Worm (Caenorhabditis elegans) whole organism, L4 larva: Measurements from ENCODE around the gene Y73B6BL.22.
A peak's percentile ranks its signal among the peaks of the same experiment; 100 is the strongest.

Source experiments
- D1046.2 ChIP-seq: fragments of 200-800 bp; sonication (Bioruptor generic); IDR thresholded peaks from 2 replicates; pipeline ENCODE4 v1.3.6; 2022; ENCODE audit warnings: missing genetic modification characterization, missing compliant biosample characterization
- F49E8.2 ChIP-seq: sonication (generic microtip); optimal IDR thresholded peaks from 2 replicates; lab custom pipeline; 2016; ENCODE audit warnings: missing compliant biosample characterization, mild to moderate bottlenecking, missing genetic modification characterization, borderline replicate concordance
- Y5F2A.4 ChIP-seq: fragments of 200-800 bp; sonication (Bioruptor generic); optimal IDR thresholded peaks from 2 replicates; lab custom pipeline; 2018; ENCODE audit warnings: mild to moderate bottlenecking, missing genetic modification characterization, missing compliant biosample characterization
- Y75B8A.6 ChIP-seq: fragments of 200-800 bp; sonication (Bioruptor generic); IDR thresholded peaks from 2 replicates; pipeline ENCODE4 v1.3.6; 2022; ENCODE audit warnings: missing genetic modification reagents, missing genetic modification characterization, missing compliant biosample characterization
- ZK337.2 ChIP-seq: fragments of 200-800 bp; sonication (Bioruptor generic); IDR thresholded peaks from 2 replicates; pipeline ENCODE4 v1.3.6; 2022; ENCODE audit warnings: missing genetic modification reagents, missing genetic modification characterization, missing compliant biosample characterization
- ZK546.5 ChIP-seq, 2 experiments: sonication (generic microtip); optimal IDR thresholded peaks; 2 replicates each; lab custom pipeline; 2017; ENCODE audit warnings: missing biosample characterization in 2 of 2, missing genetic modification characterization in 2 of 2
- aha-1 ChIP-seq: fragments of 150-350 bp; peaks from one replicate; lab custom pipeline; 2014; ENCODE audit warnings: missing biosample characterization, missing genetic modification characterization
- ama-1 ChIP-seq: fragments of 150-350 bp; optimal IDR thresholded peaks from 2 replicates; lab custom pipeline; 2014; ENCODE audit warnings: inconsistent platforms, mixed read lengths
- arid-1 ChIP-seq: fragments of 200-800 bp; sonication (Bioruptor generic); conservative IDR thresholded peaks from 2 replicates; pipeline ENCODE4 v1.3.6; 2022; ENCODE audit warnings: missing genetic modification reagents, missing genetic modification characterization, missing compliant biosample characterization
- attf-4 ChIP-seq: sonication (generic microtip); optimal IDR thresholded peaks from 3 replicates; lab custom pipeline; 2017; ENCODE audit warnings: missing biosample characterization, missing genetic modification characterization
- ceh-32 ChIP-seq: sonication (generic microtip); optimal IDR thresholded peaks from 2 replicates; lab custom pipeline; 2016; ENCODE audit warnings: mild to moderate bottlenecking, missing genetic modification characterization, missing compliant biosample characterization; ENCODE audit not compliant: poor library complexity
- ceh-62 ChIP-seq: sonication (generic microtip); optimal IDR thresholded peaks from 2 replicates; lab custom pipeline; 2017; ENCODE audit warnings: missing biosample characterization, missing genetic modification characterization
- daf-16 ChIP-seq, 3 experiments: sonication (generic microtip); optimal IDR thresholded peaks; 2 replicates each; lab custom pipeline; 2016 to 2017; ENCODE audit warnings: missing genetic modification characterization in 3 of 3, missing genetic modification reagents in 3 of 3, mild to moderate bottlenecking in 2 of 3, missing compliant biosample characterization in 2 of 3, missing biosample characterization in 1 of 3, moderate library complexity in 1 of 3
- daf-19 ChIP-seq: fragments of 200-800 bp; sonication (Bioruptor generic); conservative IDR thresholded peaks from 2 replicates; pipeline ENCODE4 v1.3.6; 2022; ENCODE audit warnings: missing genetic modification characterization, missing compliant biosample characterization
- dmd-8 ChIP-seq: fragments of 200-800 bp; sonication (Bioruptor generic); IDR thresholded peaks from 2 replicates; pipeline ENCODE4 v1.3.6; 2022; ENCODE audit warnings: missing genetic modification characterization, missing compliant biosample characterization
- dpl-1 ChIP-seq: fragments of 150-350 bp; optimal IDR thresholded peaks from 2 replicates; lab custom pipeline; 2014; ENCODE audit warnings: missing biosample characterization, missing genetic modification reagents, missing genetic modification characterization
- fkh-10 ChIP-seq: fragments of 150-350 bp; optimal IDR thresholded peaks from 2 replicates; lab custom pipeline; 2014; ENCODE audit warnings: missing biosample characterization, missing genetic modification reagents, missing genetic modification characterization
- gei-8 ChIP-seq: fragments of 200-800 bp; sonication (Bioruptor generic); optimal IDR thresholded peaks from 2 replicates; lab custom pipeline; 2018; ENCODE audit warnings: mild to moderate bottlenecking, missing genetic modification characterization, missing compliant biosample characterization
- hlh-11 ChIP-seq: fragments of 200-800 bp; sonication (Bioruptor generic); optimal IDR thresholded peaks from 2 replicates; lab custom pipeline; 2018; ENCODE audit warnings: mild to moderate bottlenecking, missing genetic modification characterization, missing compliant biosample characterization
- hlh-30 ChIP-seq: sonication (generic microtip); optimal IDR thresholded peaks from 2 replicates; lab custom pipeline; 2017; ENCODE audit warnings: antibody characterized with exemption, mild to moderate bottlenecking, missing genetic modification characterization, missing compliant biosample characterization; ENCODE audit not compliant: insufficient read depth
- hmg-1.1 ChIP-seq: fragments of 200-800 bp; sonication (Bioruptor generic); IDR thresholded peaks from 2 replicates; pipeline ENCODE4 v1.3.6; 2022; ENCODE audit warnings: missing genetic modification reagents, missing genetic modification characterization, missing compliant biosample characterization
- lin-13 ChIP-seq: fragments of 150-350 bp; optimal IDR thresholded peaks from 2 replicates; lab custom pipeline; 2014; ENCODE audit warnings: missing biosample characterization, missing genetic modification reagents, missing genetic modification characterization
- lin-15B ChIP-seq: fragments of 150-350 bp; sonication (generic microtip); optimal IDR thresholded peaks from 3 replicates; lab custom pipeline; 2014; ENCODE audit warnings: missing biosample characterization, missing genetic modification characterization
- lin-29 ChIP-seq: fragments of 200-800 bp; sonication (Bioruptor generic); IDR thresholded peaks from 2 replicates; pipeline ENCODE4 v1.3.6; 2022; ENCODE audit warnings: missing genetic modification reagents, missing genetic modification characterization, missing compliant biosample characterization
- lin-38 ChIP-seq: fragments of 200-800 bp; sonication (Bioruptor generic); IDR thresholded peaks from 2 replicates; pipeline ENCODE4 v1.3.6; 2022; ENCODE audit warnings: missing genetic modification reagents, missing genetic modification characterization, missing compliant biosample characterization
- lsy-2 ChIP-seq, 2 experiments: fragments of 150-350 bp in 1 of 2; sonication (generic microtip) in 1 of 2; optimal IDR thresholded peaks; 2 replicates each; lab custom pipeline; 2014 to 2017; ENCODE audit warnings: missing biosample characterization in 2 of 2, missing genetic modification characterization in 2 of 2
- mdl-1 ChIP-seq, 2 experiments: fragments of 150-350 bp in 1 of 2; sonication (generic microtip) in 1 of 2; optimal IDR thresholded peaks; 2 replicates each; lab custom pipeline; 2014 to 2017; ENCODE audit warnings: missing biosample characterization in 2 of 2, missing genetic modification characterization in 2 of 2
- mdt-29 ChIP-seq: fragments of 200-800 bp; sonication (Bioruptor generic); IDR thresholded peaks from 2 replicates; pipeline ENCODE4 v1.3.6; 2022; ENCODE audit warnings: missing genetic modification reagents, missing genetic modification characterization, missing compliant biosample characterization
- mep-1 ChIP-seq: fragments of 150-350 bp; sonication (generic microtip); optimal IDR thresholded peaks from 3 replicates; lab custom pipeline; 2014; ENCODE audit warnings: missing biosample characterization, missing genetic modification characterization
- mes-2 ChIP-seq: sonication (generic microtip); optimal IDR thresholded peaks from 2 replicates; lab custom pipeline; 2016; ENCODE audit warnings: missing genotype, mild to moderate bottlenecking, missing genetic modification characterization, missing compliant biosample characterization; ENCODE audit not compliant: poor library complexity, severe bottlenecking
- nhr-102 ChIP-seq: sonication (generic microtip); optimal IDR thresholded peaks from 2 replicates; lab custom pipeline; 2016; ENCODE audit warnings: mild to moderate bottlenecking, missing genetic modification characterization, moderate library complexity, missing compliant biosample characterization
- nhr-237 ChIP-seq: sonication (generic microtip); optimal IDR thresholded peaks from 2 replicates; lab custom pipeline; 2017; ENCODE audit warnings: missing biosample characterization, missing genetic modification characterization
- nhr-25 ChIP-seq: sonication (generic microtip); optimal IDR thresholded peaks from 2 replicates; lab custom pipeline; 2017; ENCODE audit warnings: missing genetic modification characterization, mild to moderate bottlenecking, missing compliant biosample characterization, antibody characterized with exemption, moderate library complexity, borderline replicate concordance; ENCODE audit not compliant: insufficient read depth
- nhr-28 ChIP-seq: fragments of 150-350 bp; optimal IDR thresholded peaks from 2 replicates; lab custom pipeline; 2014; ENCODE audit warnings: missing biosample characterization, missing genetic modification characterization
- nhr-41 ChIP-seq: fragments of 200-800 bp; sonication (Bioruptor generic); IDR thresholded peaks from 2 replicates; pipeline ENCODE4 v1.3.6; 2022; ENCODE audit warnings: missing genetic modification reagents, missing genetic modification characterization, missing compliant biosample characterization
- nhr-48 ChIP-seq: sonication (generic microtip); optimal IDR thresholded peaks from 2 replicates; lab custom pipeline; 2016; ENCODE audit warnings: mild to moderate bottlenecking, missing genetic modification characterization, missing compliant biosample characterization
- nhr-6 ChIP-seq: fragments of 150-350 bp; optimal IDR thresholded peaks from 2 replicates; lab custom pipeline; 2014; ENCODE audit warnings: missing biosample characterization, missing genetic modification characterization
- nhr-76 ChIP-seq: fragments of 150-350 bp; optimal IDR thresholded peaks from 2 replicates; lab custom pipeline; 2014; ENCODE audit warnings: missing biosample characterization, missing genetic modification characterization
- nhr-77 ChIP-seq: fragments of 150-350 bp; optimal IDR thresholded peaks from 2 replicates; lab custom pipeline; 2014; ENCODE audit warnings: missing biosample characterization, missing genetic modification characterization
- pha-4 ChIP-seq, 2 experiments: fragments of 150-350 bp in 1 of 2; fragments of 200-800 bp in 1 of 2; sonication (Bioruptor generic) in 1 of 2; IDR thresholded peaks in 1 of 2; optimal IDR thresholded peaks in 1 of 2; 2 replicates each; pipeline versions ENCODE4 v1.3.6 to Lab custom; 2014 to 2022; ENCODE audit warnings: missing genetic modification characterization in 2 of 2, missing genetic modification reagents in 2 of 2, missing biosample characterization in 1 of 2, missing compliant biosample characterization in 1 of 2
- rbr-2 ChIP-seq: sonication (generic microtip); optimal IDR thresholded peaks from 2 replicates; lab custom pipeline; 2016; ENCODE audit warnings: missing genotype, missing genetic modification characterization, missing compliant biosample characterization
- sdz-12 ChIP-seq: fragments of 200-800 bp; sonication (Bioruptor generic); optimal IDR thresholded peaks from 2 replicates; lab custom pipeline; 2018; ENCODE audit warnings: mild to moderate bottlenecking, missing genetic modification characterization, missing compliant biosample characterization
- snpc-1.2 ChIP-seq: fragments of 200-800 bp; sonication (Bioruptor generic); IDR thresholded peaks from 2 replicates; pipeline ENCODE4 v1.3.6; 2022; ENCODE audit warnings: missing genetic modification reagents, missing genetic modification characterization, missing compliant biosample characterization
- vab-7 ChIP-seq: fragments of 200-800 bp; sonication (Bioruptor generic); IDR thresholded peaks from 2 replicates; pipeline ENCODE4 v1.3.6; 2022; ENCODE audit warnings: missing genetic modification reagents, missing genetic modification characterization, missing compliant biosample characterization
- zag-1 ChIP-seq: fragments of 150-350 bp; optimal IDR thresholded peaks from 2 replicates; lab custom pipeline; 2014; ENCODE audit warnings: missing biosample characterization, missing genetic modification characterization
- zfp-2 ChIP-seq: sonication (generic microtip); optimal IDR thresholded peaks from 2 replicates; lab custom pipeline; 2016; ENCODE audit warnings: mild to moderate bottlenecking, missing genetic modification characterization, missing compliant biosample characterization
- zfp-3 ChIP-seq: fragments of 200-800 bp; sonication (Bioruptor generic); conservative IDR thresholded peaks from 2 replicates; pipeline ENCODE4 v1.3.6; 2022; ENCODE audit warnings: missing genetic modification reagents, missing genetic modification characterization, missing compliant biosample characterization
- zip-11 ChIP-seq: fragments of 200-800 bp; sonication (Bioruptor generic); IDR thresholded peaks from 2 replicates; pipeline ENCODE4 v1.3.6; 2022; ENCODE audit warnings: missing genetic modification characterization, missing compliant biosample characterization

Y73B6BL.22 gene

ce11 chrIV:6376473-6377115 is 39.9 kb downstream of the Y73B6BL.22 start, which contains the start of the genes hrpf-2 and bli-6:
Gene hrpf-2, minus strand, starts transcription at chrIV:6376523.
Gene bli-6, plus strand, starts transcription at chrIV:6377065.
- TF ChIP-seq vab-7 (GFP tag; lab: Robert Waterston, UW) (no peak), nhr-28 (tag; lab: Kevin White, UChicago) (peak; percentile 57), ceh-62 (tag; lab: Kevin White, UChicago) (no peak), nhr-102 (peak; percentile 17), dpl-1 (GFP tag; lab: Kevin White, UChicago) (peak; percentile 82), lin-13 (peak; percentile 32), nhr-48 (peak; percentile 31), lin-29 (0 out of 2 replicates have a peak, but pooled peaks have one; percentile 20), lin-38 (GFP tag; lab: Robert Waterston, UW) (peak; percentile 95), nhr-41 (no peak), arid-1 (GFP tag; lab: Robert Waterston, UW) (0 out of 2 replicates have a peak, but pooled peaks have one; percentile 13), mes-2 (tag; lab: Kevin White, UChicago) (peak; percentile 81), nhr-6 (tag; lab: Kevin White, UChicago) (peak; percentile 60), ceh-32 (tag; lab: Kevin White, UChicago) (no peak), lin-15B (tag; lab: Kevin White, UChicago) (peak; percentile 17), gei-8 (GFP tag; lab: Kevin White, UChicago) (no peak), nhr-77 (tag; lab: Kevin White, UChicago) (peak; percentile 51), snpc-1.2 (GFP tag; lab: Robert Waterston, UW) (peak; percentile 75), lsy-2 (tag; optimal IDR thresholded peaks at IDR 0.05; lab: Kevin White, UChicago) (peak in 1 of 2 experiments; percentile 88), hlh-30 (peak; percentile 28), pha-4 (GFP tag; IDR thresholded peaks at IDR 0.05; lab: Robert Waterston, UW) (no peak), pha-4 (tag; optimal IDR thresholded peaks at IDR 0.05; lab: Kevin White, UChicago) (peak; percentile 44), aha-1 (tag; lab: Kevin White, UChicago) (peak; percentile 43), nhr-25 (tag; lab: Kevin White, UChicago) (peak; percentile 24), hlh-11 (tag; lab: Kevin White, UChicago) (peak; percentile 69), nhr-237 (no peak), mep-1 (tag; lab: Kevin White, UChicago) (peak; percentile 62), hmg-1.1 (GFP tag; lab: Robert Waterston, UW) (peak; percentile 40; the same call in 1 of the 2 replicates), sdz-12 (GFP tag; lab: Kevin White, UChicago) (no peak), rbr-2 (tag; lab: Kevin White, UChicago) (peak; percentile 70), ZK546.5 (tag; optimal IDR thresholded peaks at IDR 0.05; lab: Kevin White, UChicago) (no peak), Y5F2A.4 (GFP tag; lab: Kevin White, UChicago) (no peak), zfp-2 (peak; percentile 1), daf-16 (GFP tag; optimal IDR thresholded peaks at IDR 0.05; lab: Kevin White, UChicago) (no peak), daf-16 (tag; optimal IDR thresholded peaks at IDR 0.05; lab: Kevin White, UChicago) (peak; percentile 37), fkh-10 (GFP tag; lab: Kevin White, UChicago) (peak; percentile 54)

ce11 chrIV:6373721-6374120 is 42.7 kb downstream of the Y73B6BL.22 start:
- TF ChIP-seq zfp-3 (GFP tag; lab: Robert Waterston, UW) (no peak), attf-4 (tag; lab: Kevin White, UChicago) (no peak), F49E8.2 (no peak), Y75B8A.6 (GFP tag; lab: Robert Waterston, UW) (no peak), mdt-29 (GFP tag; lab: Robert Waterston, UW) (no peak), dmd-8 (GFP tag; lab: Robert Waterston, UW) (0 out of 2 replicates have a peak, but pooled peaks have one; percentile 37), ZK546.5 (tag; optimal IDR thresholded peaks at IDR 0.05; lab: Kevin White, UChicago) (no peak), zip-11 (no peak), zfp-2 (no peak), nhr-76 (tag; lab: Kevin White, UChicago) (no peak), hlh-11 (tag; lab: Kevin White, UChicago) (no peak), mdl-1 (tag; optimal IDR thresholded peaks at IDR 0.05; lab: Kevin White, UChicago) (no peak), vab-7 (GFP tag; lab: Robert Waterston, UW) (0 out of 2 replicates have a peak, but pooled peaks have one; percentile 5), ZK337.2 (GFP tag; lab: Robert Waterston, UW) (no peak), D1046.2 (no peak), lin-38 (GFP tag; lab: Robert Waterston, UW) (no peak), arid-1 (GFP tag; lab: Robert Waterston, UW) (no peak), zag-1 (tag; lab: Kevin White, UChicago) (no peak), ama-1 (no peak), daf-19 (GFP tag; lab: Robert Waterston, UW) (no peak)
